Worm (Caenorhabditis elegans): ENCODE data around the gene F41G4.7.

F41G4.7 gene

DNA sequence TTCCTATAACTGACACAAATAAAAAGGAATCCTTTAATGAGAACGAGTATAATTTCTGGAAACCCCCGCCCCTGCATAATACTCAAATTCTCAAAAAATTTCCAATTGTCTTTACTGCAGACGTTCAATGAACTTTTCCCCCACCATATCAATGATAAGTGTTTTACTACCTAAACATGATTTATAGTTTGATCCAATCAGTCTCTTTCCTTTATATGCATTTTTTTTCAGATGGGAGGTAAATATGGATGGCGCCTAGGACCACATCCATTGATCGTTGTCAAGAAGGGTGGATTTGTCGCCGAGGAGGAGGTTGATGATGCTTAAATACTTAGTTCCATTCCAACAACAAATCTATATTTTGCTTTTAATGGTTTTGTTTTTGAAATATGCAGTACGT lies 49.1 kb downstream of the F41G4.7 start:
- TF ChIP-seq ceh-43 (GFP tag; optimal IDR thresholded peaks at IDR 0.05) (no peak), ztf-11 (tag; optimal IDR thresholded peaks at IDR 0.05) (no peak), ham-2 (GFP tag; optimal IDR thresholded peaks at IDR 0.05) (no peak), lsy-2 (tag; optimal IDR thresholded peaks at IDR 0.05) (no peak), bed-3 (GFP tag; optimal IDR thresholded peaks at IDR 0.05) (no peak), ces-1 (GFP tag; optimal IDR thresholded peaks at IDR 0.05) (no peak), mab-5 (tag; optimal IDR thresholded peaks at IDR 0.05) (no peak), drap-1 (GFP tag; optimal IDR thresholded peaks at IDR 0.05) (no peak), nhr-2 (tag; optimal IDR thresholded peaks at IDR 0.05) (no peak), snpc-4 (tag; optimal IDR thresholded peaks at IDR 0.05) (no peak)

- TF ChIP-seq drap-1 (GFP tag; optimal IDR thresholded peaks at IDR 0.05) (no peak), ceh-39 (tag; optimal IDR thresholded peaks at IDR 0.05) (no peak), mls-2 (tag; optimal IDR thresholded peaks at IDR 0.05) (no peak), nhr-12 (tag; optimal IDR thresholded peaks at IDR 0.05) (no peak), ces-1 (GFP tag; optimal IDR thresholded peaks at IDR 0.05) (no peak), unc-120 (tag; optimal IDR thresholded peaks at IDR 0.05; ENCODE audit: poor library complexity, severe bottlenecking) (no peak), cnd-1 (tag; optimal IDR thresholded peaks at IDR 0.05) (no peak), bed-3 (GFP tag; optimal IDR thresholded peaks at IDR 0.05) (no peak), ceh-83 (GFP tag; optimal IDR thresholded peaks at IDR 0.05) (no peak), flh-1 (GFP tag; optimal IDR thresholded peaks at IDR 0.05) (no peak), sptf-1 (tag; optimal IDR thresholded peaks at IDR 0.05) (no peak)
Observed at ce11 chrX:16786021-16786488, 50.1 kb downstream of the F41G4.7 start, which contains the start of gene T01C8.2. TSS of gene T01C8.2 (plus strand) at chrX:16786438.

Data from whole organism, mixed stage, embryonic.